Worm (Caenorhabditis elegans) whole organism, early embryonic: ENCODE data around the gene gldi-8.
A peak's percentile ranks its signal among the peaks of the same experiment; 100 is the strongest.

ENCODE experiments used
- B0310.2 ChIP-seq: sonication (generic microtip); optimal IDR thresholded peaks from 2 replicates; lab custom pipeline; 2016; ENCODE audit warnings: mild to moderate bottlenecking, missing genetic modification characterization, missing compliant biosample characterization
- F13C5.2 ChIP-seq: sonication (generic microtip); optimal IDR thresholded peaks from 2 replicates; lab custom pipeline; 2017; ENCODE audit warnings: mild to moderate bottlenecking, missing genetic modification characterization, inconsistent platforms, missing compliant biosample characterization
- aly-1 ChIP-seq: sonication (generic microtip); optimal IDR thresholded peaks from 2 replicates; lab custom pipeline; 2016; ENCODE audit warnings: missing genetic modification characterization, missing compliant biosample characterization
- ama-1 ChIP-seq: fragments of 150-350 bp; optimal IDR thresholded peaks from 2 replicates; lab custom pipeline; 2014
- ceh-13 ChIP-seq: fragments of 200-800 bp; sonication (Bioruptor generic); optimal IDR thresholded peaks from 2 replicates; lab custom pipeline; 2018; ENCODE audit warnings: mild to moderate bottlenecking, missing genetic modification characterization, missing compliant biosample characterization
- ceh-36 ChIP-seq: sonication (generic microtip); optimal IDR thresholded peaks from 2 replicates; lab custom pipeline; 2016; ENCODE audit warnings: missing genetic modification characterization, inconsistent platforms, missing compliant biosample characterization
- ets-7 ChIP-seq: sonication (generic microtip); optimal IDR thresholded peaks from 2 replicates; lab custom pipeline; 2016; ENCODE audit warnings: missing genotype, missing genetic modification characterization, missing compliant biosample characterization
- flt-1 ChIP-seq: fragments of 200-800 bp; sonication (Bioruptor generic); IDR thresholded peaks from 2 replicates; pipeline ENCODE4 v1.3.6; 2022; ENCODE audit warnings: missing genetic modification characterization, missing compliant biosample characterization
- hmbx-1 ChIP-seq: sonication (generic microtip); optimal IDR thresholded peaks from 2 replicates; lab custom pipeline; 2016; ENCODE audit warnings: mild to moderate bottlenecking, missing genetic modification characterization, missing compliant biosample characterization
- hmg-4 ChIP-seq: fragments of 200-800 bp; sonication (Bioruptor generic); optimal IDR thresholded peaks from 2 replicates; lab custom pipeline; 2018; ENCODE audit warnings: mild to moderate bottlenecking, missing genetic modification characterization, missing compliant biosample characterization
- hnd-1 ChIP-seq: sonication (generic microtip); optimal IDR thresholded peaks from 2 replicates; lab custom pipeline; 2016; ENCODE audit warnings: missing genetic modification characterization, missing compliant biosample characterization
- pes-1 ChIP-seq: fragments of 200-800 bp; sonication (Bioruptor generic); IDR thresholded peaks from 2 replicates; pipeline ENCODE4 v1.3.6; 2022; ENCODE audit warnings: missing genetic modification reagents, missing genetic modification characterization, missing compliant biosample characterization
- scrt-1 ChIP-seq: fragments of 200-800 bp; sonication (Bioruptor generic); IDR thresholded peaks from 2 replicates; pipeline ENCODE4 v1.3.6; 2022; ENCODE audit warnings: missing genetic modification characterization, missing compliant biosample characterization
- sea-1 ChIP-seq: fragments of 200-800 bp; sonication (Bioruptor generic); conservative IDR thresholded peaks from 2 replicates; pipeline ENCODE4 v1.3.6; 2022; ENCODE audit warnings: missing genetic modification characterization, missing compliant biosample characterization
- tbx-11 ChIP-seq: fragments of 200-800 bp; sonication (Bioruptor generic); IDR thresholded peaks from 2 replicates; pipeline ENCODE4 v1.3.6; 2022; ENCODE audit warnings: missing genetic modification characterization, missing compliant biosample characterization
- tbx-37 ChIP-seq: fragments of 200-800 bp; sonication (Bioruptor generic); conservative IDR thresholded peaks from 2 replicates; pipeline ENCODE4 v1.3.6; 2022; ENCODE audit warnings: missing genetic modification reagents, missing genetic modification characterization, missing compliant biosample characterization
- tra-4 ChIP-seq: sonication (generic microtip); optimal IDR thresholded peaks from 2 replicates; lab custom pipeline; 2017; ENCODE audit warnings: missing genetic modification characterization, missing compliant biosample characterization

Gene gldi-8

ce11 chrIII:12602070-12602469 is 2.5 kb upstream of the gldi-8 start:
- TF ChIP-seq scrt-1 (GFP tag; lab: Robert Waterston, UW) (no peak), pes-1 (GFP tag; lab: Robert Waterston, UW) (peak; percentile 24; the same call in 1 of the 2 replicates), tra-4 (tag; lab: Kevin White, UChicago) (no peak), flt-1 (GFP tag; lab: Robert Waterston, UW) (0 out of 2 replicates have a peak, but pooled peaks have one; percentile 6)

ce11 chrIII:12598418-12599330 is 855 bp downstream of the gldi-8 start:
- TF ChIP-seq tra-4 (tag; lab: Kevin White, UChicago) (peak; percentile 64), hnd-1 (tag; lab: Kevin White, UChicago) (no peak), pes-1 (GFP tag; lab: Robert Waterston, UW) (peak; percentile 30; the same call in 1 of the 2 replicates), ets-7 (no peak), B0310.2 (peak; percentile 54), flt-1 (GFP tag; lab: Robert Waterston, UW) (peak; percentile 35; the same call in 1 of the 2 replicates), ceh-36 (tag; lab: Kevin White, UChicago) (peak; percentile 13), hmg-4 (GFP tag; lab: Kevin White, UChicago) (no peak), aly-1 (no peak), ceh-13 (GFP tag; lab: Kevin White, UChicago) (no peak), tbx-11 (GFP tag; lab: Robert Waterston, UW) (peak; percentile 7; the same call in 1 of the 2 replicates), tbx-37 (GFP tag; lab: Robert Waterston, UW) (0 out of 2 replicates have a peak, but pooled peaks have one; percentile 5), scrt-1 (GFP tag; lab: Robert Waterston, UW) (no peak), ama-1 (lab: Kevin White, UChicago) (peak; percentile 89), hmbx-1 (peak; percentile 50), F13C5.2 (peak; percentile 44), sea-1 (no peak)

DNA sequence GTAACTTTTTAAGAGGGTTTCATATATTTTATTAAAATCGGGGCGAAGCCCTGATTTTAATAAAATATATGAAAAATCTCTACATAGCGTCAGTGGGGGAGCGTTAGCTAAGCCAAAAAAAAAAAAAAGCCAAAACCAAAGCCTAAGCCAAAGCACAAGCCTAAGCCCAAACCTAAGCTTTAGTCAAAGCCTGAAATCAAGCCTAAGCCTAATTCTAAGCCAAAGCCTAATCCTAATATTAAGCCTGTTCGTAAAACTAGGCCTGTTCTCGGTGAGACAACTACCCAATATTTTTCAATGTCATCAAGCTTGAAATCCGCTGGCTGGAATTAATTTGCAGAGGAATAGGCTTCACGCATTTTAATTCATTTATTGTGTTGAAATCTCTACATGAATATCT is 3.9 kb downstream of the gldi-8 start:
- TF ChIP-seq sea-1 (no peak), ceh-36 (tag; lab: Kevin White, UChicago) (peak; percentile 31)

DNA sequence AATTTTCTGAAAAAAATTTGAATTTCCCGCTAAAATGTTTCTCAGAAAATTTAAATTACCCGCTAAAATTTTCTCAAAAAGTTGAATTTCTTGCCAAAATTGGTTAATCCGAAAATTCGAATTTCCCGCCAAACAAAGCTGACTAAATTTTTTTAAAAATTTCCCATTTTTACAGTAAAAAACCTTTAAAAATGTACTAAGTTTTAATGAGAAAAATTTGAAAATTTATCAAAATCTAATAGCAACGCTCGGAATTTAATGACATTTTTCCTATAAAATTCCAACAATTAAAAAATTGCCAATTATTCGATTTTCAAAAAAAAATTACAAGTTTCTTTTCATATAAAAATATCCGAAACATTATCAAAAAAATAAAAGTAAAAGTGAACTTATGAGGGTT is 7.6 kb downstream of the gldi-8 start:
- TF ChIP-seq tbx-37 (GFP tag; lab: Robert Waterston, UW) = no peak

- TF ChIP-seq ceh-36 (tag; lab: Kevin White, UChicago) = no peak
- no peak for TF ChIP-seq tbx-11 (GFP tag; lab: Robert Waterston, UW)
- TF ChIP-seq hnd-1 (tag; lab: Kevin White, UChicago) = no peak
- no peak for TF ChIP-seq ama-1 (lab: Kevin White, UChicago)
- TF ChIP-seq tbx-37 (GFP tag; lab: Robert Waterston, UW) = no peak
- no peak for TF ChIP-seq hmg-4 (GFP tag; lab: Kevin White, UChicago)
- TF ChIP-seq tra-4 (tag; lab: Kevin White, UChicago) = no peak
- TF ChIP-seq ets-7 = no peak
- TF ChIP-seq ceh-13 (GFP tag; lab: Kevin White, UChicago) = no peak
- TF ChIP-seq F13C5.2 = no peak
- no peak for TF ChIP-seq B0310.2
- TF ChIP-seq flt-1 (GFP tag; lab: Robert Waterston, UW) = no peak
- no peak for TF ChIP-seq hmbx-1
- no peak for TF ChIP-seq aly-1
- TF ChIP-seq scrt-1 (GFP tag; lab: Robert Waterston, UW) = no peak
- TF ChIP-seq sea-1 = no peak
- no peak for TF ChIP-seq pes-1 (GFP tag; lab: Robert Waterston, UW)
Observed at ce11 chrIII:12585842-12586241, 13.7 kb downstream of the gldi-8 start.

- TF ChIP-seq aly-1 = no peak
- no peak for TF ChIP-seq ceh-36 (tag; lab: Kevin White, UChicago)
- TF ChIP-seq tbx-37 (GFP tag; lab: Robert Waterston, UW) = no peak
- TF ChIP-seq hmg-4 (GFP tag; lab: Kevin White, UChicago) = peak; percentile 5
- TF ChIP-seq scrt-1 (GFP tag; lab: Robert Waterston, UW) = no peak
- TF ChIP-seq ama-1 (lab: Kevin White, UChicago) = no peak
- peak; percentile 49 for TF ChIP-seq F13C5.2
- no peak for TF ChIP-seq tra-4 (tag; lab: Kevin White, UChicago)
- TF ChIP-seq tbx-11 (GFP tag; lab: Robert Waterston, UW) = no peak
Observed at ce11 chrIII:12583466-12583865, 16.1 kb downstream of the gldi-8 start.

- TF ChIP-seq tra-4 (tag; lab: Kevin White, UChicago) (no peak), hmbx-1 (no peak), tbx-11 (GFP tag; lab: Robert Waterston, UW) (no peak), hnd-1 (tag; lab: Kevin White, UChicago) (no peak), ama-1 (lab: Kevin White, UChicago) (no peak), tbx-37 (GFP tag; lab: Robert Waterston, UW) (no peak), aly-1 (peak; percentile 19), ceh-13 (GFP tag; lab: Kevin White, UChicago) (no peak), ceh-36 (tag; lab: Kevin White, UChicago) (no peak), flt-1 (GFP tag; lab: Robert Waterston, UW) (no peak), pes-1 (GFP tag; lab: Robert Waterston, UW) (no peak), hmg-4 (GFP tag; lab: Kevin White, UChicago) (peak; percentile 61), scrt-1 (GFP tag; lab: Robert Waterston, UW) (no peak), B0310.2 (no peak), ets-7 (no peak), F13C5.2 (peak; percentile 28), sea-1 (no peak)
Observed at ce11 chrIII:12575350-12576292, 23.9 kb downstream of the gldi-8 start, which contains the start of gene aakg-1. aakg-1 (minus strand) TSS chrIII:12575401.
